Fruit fly (Drosophila melanogaster): ENCODE data around the gene schuy.

DNA sequence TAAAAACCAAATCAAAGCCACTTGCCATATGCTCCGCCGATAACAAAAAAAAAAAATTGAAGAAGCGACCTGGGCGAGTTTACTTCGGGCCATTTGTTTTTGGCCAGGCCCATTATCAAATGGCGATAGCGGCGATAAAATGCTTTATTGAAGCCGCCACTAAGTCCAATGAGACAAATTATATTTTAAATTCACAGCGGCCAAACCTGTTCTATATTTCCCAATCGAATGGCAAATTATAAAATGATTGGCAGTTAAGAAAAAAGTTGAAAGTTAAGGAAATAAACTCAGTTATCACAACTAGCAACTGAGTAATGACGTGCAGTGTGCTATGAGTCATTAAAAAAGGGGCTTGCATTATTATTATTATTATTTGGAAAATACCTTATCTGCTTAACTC is 44.7 kb upstream of the schuy start:
- TF ChIP-seq CG5245 (GFP tag; optimal IDR thresholded peaks at IDR 0.05) (no peak), Elba2 (GFP tag; optimal IDR thresholded peaks at IDR 0.05) (no peak)

Data from whole organism, embryonic.